Fruit fly (Drosophila melanogaster) whole organism, embryonic: ENCODE results near the gene rols.
A peak's percentile ranks its signal among the peaks of the same experiment; 100 is the strongest.

Source experiments
- CG12299 ChIP-seq: fragments of 200-800 bp; sonication (Bioruptor generic); optimal IDR thresholded peaks from 2 replicates; lab custom pipeline; 2018; ENCODE audit warnings: missing biosample characterization, mild to moderate bottlenecking, missing genetic modification characterization
- CG12744 ChIP-seq: fragments of 200-800 bp; sonication (Bioruptor generic); optimal IDR thresholded peaks from 2 replicates; lab custom pipeline; 2016; ENCODE audit warnings: missing biosample characterization, missing genetic modification characterization
- CG12769 ChIP-seq: fragments of 200-800 bp; sonication (Bioruptor generic); optimal IDR thresholded peaks from 2 replicates; lab custom pipeline; 2019; ENCODE audit warnings: missing biosample characterization, mild to moderate bottlenecking, missing genetic modification characterization, moderate library complexity
- CG13624 ChIP-seq: fragments of 200-800 bp; sonication (Bioruptor generic); optimal IDR thresholded peaks from 2 replicates; lab custom pipeline; 2016; ENCODE audit warnings: missing biosample characterization, missing genetic modification characterization
- CG15479 ChIP-seq: fragments of 200-800 bp; sonication (Bioruptor generic); optimal IDR thresholded peaks from 3 replicates; lab custom pipeline; 2019; ENCODE audit warnings: missing biosample characterization, mild to moderate bottlenecking, missing genetic modification characterization, moderate library complexity
- CG16813 ChIP-seq: fragments of 200-800 bp; sonication (Bioruptor generic); IDR thresholded peaks from 3 replicates; pipeline ENCODE4 v1.3.6; 2022; ENCODE audit warnings: missing biosample characterization, missing genetic modification characterization; ENCODE audit not compliant: partially characterized antibody
- CG16863 ChIP-seq: fragments of 200-800 bp; sonication (Bioruptor generic); optimal IDR thresholded peaks from 3 replicates; lab custom pipeline; 2016; ENCODE audit warnings: missing biosample characterization, missing genetic modification characterization
- CG17359 ChIP-seq: fragments of 200-800 bp; sonication (Bioruptor generic); optimal IDR thresholded peaks from 3 replicates; lab custom pipeline; 2018; ENCODE audit warnings: missing biosample characterization, mild to moderate bottlenecking, missing genetic modification characterization, moderate library complexity
- CG17385 ChIP-seq: fragments of 200-800 bp; sonication (Bioruptor generic); optimal IDR thresholded peaks from 3 replicates; lab custom pipeline; 2018; ENCODE audit warnings: missing biosample characterization, mild to moderate bottlenecking, missing genetic modification characterization
- CG17568 ChIP-seq: fragments of 200-800 bp; sonication (Bioruptor generic); optimal IDR thresholded peaks from 2 replicates; lab custom pipeline; 2018; ENCODE audit warnings: missing biosample characterization, mild to moderate bottlenecking, missing genetic modification characterization, moderate library complexity
- CG17612 ChIP-seq: fragments of 200-800 bp; sonication (Bioruptor generic); IDR thresholded peaks from 2 replicates; pipeline ENCODE4 v1.3.6; 2022; ENCODE audit warnings: missing biosample characterization, missing genetic modification characterization
- CG18262 ChIP-seq: fragments of 200-800 bp; optimal IDR thresholded peaks from 3 replicates; lab custom pipeline; 2019; ENCODE audit warnings: missing biosample characterization, mild to moderate bottlenecking, missing genetic modification characterization, moderate library complexity
- CG2116 ChIP-seq: fragments of 200-800 bp; sonication (Bioruptor generic); optimal IDR thresholded peaks from 3 replicates; lab custom pipeline; 2018; ENCODE audit warnings: missing biosample characterization, mild to moderate bottlenecking, missing genetic modification characterization
- CG2199 ChIP-seq: fragments of 200-800 bp; sonication (Bioruptor generic); IDR thresholded peaks from 3 replicates; pipeline ENCODE4 v1.3.6; 2022; ENCODE audit warnings: missing biosample characterization, missing genetic modification characterization
- CG31365 ChIP-seq: fragments of 200-800 bp; sonication (Bioruptor generic); optimal IDR thresholded peaks from 2 replicates; lab custom pipeline; 2018; ENCODE audit warnings: missing biosample characterization, mild to moderate bottlenecking, missing genetic modification characterization
- CG32772 ChIP-seq: fragments of 200-800 bp; sonication (Bioruptor generic); IDR thresholded peaks from 2 replicates; pipeline ENCODE4 v1.3.6; 2022; ENCODE audit warnings: missing biosample characterization, missing genetic modification characterization
- CG3281 ChIP-seq: fragments of 200-800 bp; sonication (Bioruptor generic); optimal IDR thresholded peaks from 3 replicates; lab custom pipeline; 2017; ENCODE audit warnings: missing biosample characterization, mild to moderate bottlenecking, missing genetic modification characterization
- CG4424 ChIP-seq: fragments of 200-800 bp; sonication (Bioruptor generic); optimal IDR thresholded peaks from 3 replicates; lab custom pipeline; 2016; ENCODE audit warnings: missing biosample characterization, missing genetic modification characterization
- CG5180 ChIP-seq: fragments of 200-800 bp; sonication (Bioruptor generic); optimal IDR thresholded peaks from 3 replicates; lab custom pipeline; 2017; ENCODE audit warnings: missing biosample characterization, missing genetic modification characterization, mild to moderate bottlenecking, moderate library complexity, missing genetic modification reagents
- CG6175 ChIP-seq: fragments of 200-800 bp; sonication (Bioruptor generic); IDR thresholded peaks from 3 replicates; pipeline ENCODE4 v1.3.6; 2022; ENCODE audit warnings: missing biosample characterization, missing genetic modification characterization
- CG6254 ChIP-seq: fragments of 200-800 bp; sonication (Bioruptor generic); optimal IDR thresholded peaks from 3 replicates; lab custom pipeline; 2017; ENCODE audit warnings: mild to moderate bottlenecking, missing biosample characterization, missing genetic modification reagents, missing genetic modification characterization
- CG8765 ChIP-seq: fragments of 200-800 bp; sonication (Bioruptor generic); IDR thresholded peaks from 2 replicates; pipeline ENCODE4 v1.3.6; 2022; ENCODE audit warnings: missing biosample characterization, missing genetic modification characterization
- CG9727 ChIP-seq: fragments of 200-800 bp; sonication (Bioruptor generic); optimal IDR thresholded peaks from 3 replicates; lab custom pipeline; 2017; ENCODE audit warnings: missing biosample characterization, mild to moderate bottlenecking, missing genetic modification characterization
- Dad ChIP-seq: fragments of 200-800 bp; sonication (Bioruptor generic); optimal IDR thresholded peaks from 3 replicates; lab custom pipeline; 2016; ENCODE audit warnings: missing biosample characterization, missing genetic modification characterization
- Doc2 ChIP-seq: fragments of 200-800 bp; sonication (Bioruptor generic); IDR thresholded peaks from 2 replicates; pipeline ENCODE4 v1.3.6; 2022; ENCODE audit warnings: missing biosample characterization, missing genetic modification characterization
- Drgx ChIP-seq: fragments of 200-800 bp; sonication (Bioruptor generic); IDR thresholded peaks from 2 replicates; pipeline ENCODE4 v1.3.6; 2022; ENCODE audit warnings: missing biosample characterization, missing genetic modification characterization
- E2f1 ChIP-seq: fragments of 200-800 bp; sonication (Bioruptor generic); IDR thresholded peaks from 2 replicates; pipeline ENCODE4 v1.3.6; 2022; ENCODE audit warnings: missing biosample characterization, missing genetic modification characterization
- E2f2 ChIP-seq: fragments of 200-800 bp; sonication (Bioruptor generic); IDR thresholded peaks from 2 replicates; pipeline ENCODE4 v1.3.6; 2022; ENCODE audit warnings: missing biosample characterization, missing genetic modification characterization
- Fer3 ChIP-seq: fragments of 200-800 bp; sonication (Bioruptor generic); optimal IDR thresholded peaks from 2 replicates; lab custom pipeline; 2018; ENCODE audit warnings: missing biosample characterization, mild to moderate bottlenecking, missing genetic modification characterization, moderate library complexity
- H2.0 ChIP-seq: fragments of 200-800 bp; sonication (Bioruptor generic); IDR thresholded peaks from 2 replicates; pipeline ENCODE4 v1.3.6; 2022; ENCODE audit warnings: missing biosample characterization, missing genetic modification characterization
- Kr ChIP-seq: fragments of 200-800 bp; sonication (Bioruptor generic); optimal IDR thresholded peaks from 2 replicates; lab custom pipeline; 2017; ENCODE audit warnings: missing biosample characterization, mild to moderate bottlenecking, missing genetic modification characterization
- MESR4 ChIP-seq: fragments of 200-800 bp; sonication (Bioruptor generic); optimal IDR thresholded peaks from 2 replicates; lab custom pipeline; 2018; ENCODE audit warnings: missing biosample characterization, mild to moderate bottlenecking, missing genetic modification characterization, moderate library complexity
- Neu2 ChIP-seq: fragments of 200-800 bp; sonication (Bioruptor generic); optimal IDR thresholded peaks from 3 replicates; lab custom pipeline; 2016; ENCODE audit warnings: missing biosample characterization, missing genetic modification characterization, borderline replicate concordance
- Nf-YB ChIP-seq: fragments of 200-800 bp; sonication (Bioruptor generic); optimal IDR thresholded peaks from 3 replicates; lab custom pipeline; 2019; ENCODE audit warnings: missing biosample characterization, mild to moderate bottlenecking, missing genetic modification characterization, moderate library complexity
- Oaz ChIP-seq: fragments of 200-800 bp; sonication (Bioruptor generic); IDR thresholded peaks from 2 replicates; pipeline ENCODE4 v1.3.6; 2022; ENCODE audit warnings: missing biosample characterization, missing genetic modification characterization
- chif ChIP-seq, 2 experiments: fragments of 200-800 bp; sonication (Bioruptor generic); optimal IDR thresholded peaks; 3 replicates each; lab custom pipeline; 2016; ENCODE audit warnings: missing biosample characterization in 2 of 2, missing genetic modification characterization in 2 of 2
- da ChIP-seq: fragments of 200-800 bp; sonication (Bioruptor generic); optimal IDR thresholded peaks from 2 replicates; lab custom pipeline; 2016; ENCODE audit warnings: missing biosample characterization, missing genetic modification characterization
- disco-r ChIP-seq: fragments of 200-800 bp; sonication (Bioruptor generic); optimal IDR thresholded peaks from 2 replicates; lab custom pipeline; 2016; ENCODE audit warnings: missing biosample characterization, missing genetic modification characterization
- gcm ChIP-seq: fragments of 200-800 bp; sonication (Bioruptor generic); optimal IDR thresholded peaks from 2 replicates; lab custom pipeline; 2019; ENCODE audit warnings: missing biosample characterization, mild to moderate bottlenecking, missing genetic modification characterization, moderate library complexity
- gcm2 ChIP-seq: fragments of 200-800 bp; sonication (Bioruptor generic); optimal IDR thresholded peaks from 2 replicates; lab custom pipeline; 2016; ENCODE audit warnings: missing biosample characterization, missing genetic modification characterization
- gfzf ChIP-seq: fragments of 200-800 bp; sonication (Bioruptor generic); optimal IDR thresholded peaks from 2 replicates; lab custom pipeline; 2016; ENCODE audit warnings: missing biosample characterization, mild to moderate bottlenecking, missing genetic modification characterization, moderate library complexity
- her ChIP-seq: fragments of 200-800 bp; sonication (Bioruptor generic); optimal IDR thresholded peaks from 2 replicates; lab custom pipeline; 2016; ENCODE audit warnings: missing biosample characterization, missing genetic modification characterization
- lilli ChIP-seq: fragments of 200-800 bp; sonication (Bioruptor generic); optimal IDR thresholded peaks from 3 replicates; lab custom pipeline; 2016; ENCODE audit warnings: missing biosample characterization, missing genetic modification characterization
- p53 ChIP-seq: fragments of 200-800 bp; sonication (Bioruptor generic); optimal IDR thresholded peaks from 2 replicates; lab custom pipeline; 2016; ENCODE audit warnings: missing biosample characterization, missing genetic modification characterization
- prd ChIP-seq, 3 experiments: fragments of >200 bp in 2 of 3; fragments of 200-800 bp in 1 of 3; sonication (Bioruptor generic) in 1 of 3; optimal IDR thresholded peaks in 2 of 3; IDR thresholded peaks in 1 of 3; 2 replicates in 2 of 3; 3 replicates in 1 of 3; pipeline versions ENCODE4 v1.3.6 to Lab custom; 2017 to 2022; ENCODE audit warnings: missing biosample characterization in 1 of 3, missing genetic modification characterization in 1 of 3
- ranshi ChIP-seq: fragments of 200-800 bp; sonication (Bioruptor generic); IDR thresholded peaks from 2 replicates; pipeline ENCODE4 v1.3.6; 2022; ENCODE audit warnings: missing biosample characterization, missing genetic modification characterization
- sd ChIP-seq: fragments of 200-800 bp; sonication (Bioruptor generic); optimal IDR thresholded peaks from 3 replicates; lab custom pipeline; 2018; ENCODE audit warnings: missing biosample characterization, mild to moderate bottlenecking, missing genetic modification characterization, moderate library complexity
- sens-2 ChIP-seq: fragments of 200-800 bp; sonication (Bioruptor generic); IDR thresholded peaks from 2 replicates; pipeline ENCODE4 v1.3.6; 2022; ENCODE audit warnings: missing biosample characterization, missing genetic modification characterization
- tin ChIP-seq: fragments of 200-800 bp; sonication (Bioruptor generic); optimal IDR thresholded peaks from 3 replicates; lab custom pipeline; 2016; ENCODE audit warnings: missing biosample characterization, missing genetic modification characterization
- tna ChIP-seq: fragments of 200-800 bp; sonication (Bioruptor generic); IDR thresholded peaks from 2 replicates; pipeline ENCODE4 v1.3.6; 2022; ENCODE audit warnings: missing biosample characterization, missing genetic modification characterization; ENCODE audit not compliant: partially characterized antibody
- zen2 ChIP-seq: fragments of 200-800 bp; sonication (Bioruptor generic); IDR thresholded peaks from 3 replicates; pipeline ENCODE4 v1.3.6; 2022; ENCODE audit warnings: missing biosample characterization, missing genetic modification characterization; ENCODE audit not compliant: partially characterized antibody

The rols gene

dm6 chr3L:12114188-12114587 lies 49.5 kb upstream of the rols start (continued):
- TF ChIP-seq CG9727 (GFP tag; lab: Kevin White, UChicago) (no peak), CG16863 (GFP tag; lab: Kevin White, UChicago) (no peak), da (GFP tag; lab: Kevin White, UChicago) (no peak), CG12299 (tag; lab: Kevin White, UChicago) (no peak), tin (GFP tag; lab: Kevin White, UChicago) (peak; percentile 8), CG5180 (GFP tag; lab: Kevin White, UChicago) (no peak), CG12769 (no peak), Nf-YB (no peak), CG17359 (tag; lab: Kevin White, UChicago) (peak; percentile 39), CG17612 (GFP tag; lab: Robert Waterston, UW) (no peak), CG3281 (GFP tag; lab: Kevin White, UChicago) (no peak), disco-r (GFP tag; lab: Kevin White, UChicago) (no peak), CG6175 (GFP tag; lab: Robert Waterston, UW) (no peak), sd (tag; lab: Kevin White, UChicago) (no peak), p53 (GFP tag; lab: Kevin White, UChicago) (no peak), CG8765 (GFP tag; lab: Robert Waterston, UW) (no peak), CG6254 (GFP tag; lab: Kevin White, UChicago) (no peak), CG16813 (GFP tag; lab: Robert Waterston, UW) (no peak), gcm (no peak), CG31365 (tag; lab: Kevin White, UChicago) (no peak), lilli (GFP tag; lab: Kevin White, UChicago) (no peak), E2f2 (0 out of 2 replicates have a peak, but pooled peaks have one; percentile 29), Doc2 (no peak), zen2 (GFP tag; lab: Robert Waterston, UW) (no peak), CG12744 (GFP tag; lab: Kevin White, UChicago) (no peak), gfzf (GFP tag; lab: Kevin White, UChicago) (no peak), CG32772 (GFP tag; lab: Robert Waterston, UW) (peak; percentile 33; the same call in 1 of the 2 replicates), Kr (GFP tag; lab: Kevin White, UChicago) (no peak), CG2199 (no peak), Neu2 (no peak), sens-2 (GFP tag; lab: Robert Waterston, UW) (0 out of 2 replicates have a peak, but pooled peaks have one; percentile 41), gcm2 (GFP tag; lab: Kevin White, UChicago) (no peak), Oaz (GFP tag; lab: Robert Waterston, UW) (no peak), H2.0 (GFP tag; lab: Robert Waterston, UW) (no peak), CG18262 (tag; lab: Kevin White, UChicago) (peak; percentile 19), E2f1 (peak; percentile 12; the same call in 1 of the 2 replicates), Drgx (GFP tag; lab: Robert Waterston, UW) (peak; percentile 86), CG15479 (GFP tag; lab: Kevin White, UChicago) (no peak), CG2116 (GFP tag; lab: Kevin White, UChicago) (no peak), CG17568 (GFP tag; lab: Kevin White, UChicago) (no peak), prd (optimal IDR thresholded peaks at IDR 0.05; lab: Kevin White, UChicago) (no peak), prd (GFP tag; IDR thresholded peaks at IDR 0.05; lab: Robert Waterston, UW) (peak; percentile 39; the same call in 2 of the 3 replicates), tna (GFP tag; lab: Robert Waterston, UW) (no peak), CG4424 (GFP tag; lab: Kevin White, UChicago) (no peak), Fer3 (tag; lab: Kevin White, UChicago) (no peak), CG13624 (GFP tag; lab: Kevin White, UChicago) (no peak), Dad (GFP tag; lab: Kevin White, UChicago) (no peak), ranshi (no peak), chif (GFP tag; optimal IDR thresholded peaks at IDR 0.05; lab: Kevin White, UChicago) (no peak), MESR4 (no peak), her (GFP tag; lab: Kevin White, UChicago) (no peak), CG17385 (GFP tag; lab: Kevin White, UChicago) (no peak)
